Worm (Caenorhabditis elegans) whole organism, L2 larva: Measurements from ENCODE around the gene plpr-1.

Experiments used
- C34F6.9 ChIP-seq: fragments of 150-350 bp; optimal IDR thresholded peaks from 2 replicates; lab custom pipeline; 2014; ENCODE audit warnings: missing biosample characterization, missing genetic modification characterization
- F13H6.1 ChIP-seq: sonication (generic microtip); optimal IDR thresholded peaks from 2 replicates; lab custom pipeline; 2016; ENCODE audit warnings: missing genetic modification characterization, missing compliant biosample characterization
- R02D3.7 ChIP-seq: fragments of 150-350 bp; optimal IDR thresholded peaks from 2 replicates; lab custom pipeline; 2014; ENCODE audit warnings: missing biosample characterization, missing genetic modification characterization
- Y55F3AM.14 ChIP-seq: fragments of 200-800 bp; sonication (Bioruptor generic); optimal IDR thresholded peaks from 2 replicates; lab custom pipeline; 2018; ENCODE audit warnings: mild to moderate bottlenecking, missing genetic modification characterization, missing compliant biosample characterization
- ZK546.5 ChIP-seq: sonication (generic microtip); optimal IDR thresholded peaks from 2 replicates; lab custom pipeline; 2017; ENCODE audit warnings: missing biosample characterization, missing genetic modification characterization
- alr-1 ChIP-seq: fragments of 150-350 bp; optimal IDR thresholded peaks from 2 replicates; lab custom pipeline; 2014; ENCODE audit warnings: missing biosample characterization, missing genetic modification characterization
- aly-2 ChIP-seq: fragments of 150-350 bp; optimal IDR thresholded peaks from 2 replicates; lab custom pipeline; 2014; ENCODE audit warnings: missing biosample characterization, missing genetic modification characterization
- ama-1 ChIP-seq: fragments of 150-350 bp; optimal IDR thresholded peaks from 2 replicates; lab custom pipeline; 2018; ENCODE audit warnings: inconsistent platforms
- blmp-1 ChIP-seq: sonication (generic microtip); optimal IDR thresholded peaks from 2 replicates; lab custom pipeline; 2017; ENCODE audit warnings: missing genetic modification characterization, mild to moderate bottlenecking, missing compliant biosample characterization, antibody characterized with exemption, moderate library complexity; ENCODE audit not compliant: insufficient read depth
- ceh-16 ChIP-seq: fragments of 150-350 bp; optimal IDR thresholded peaks from 2 replicates; lab custom pipeline; 2014; ENCODE audit warnings: missing biosample characterization, missing genetic modification characterization
- ceh-82 ChIP-seq: fragments of 150-350 bp; optimal IDR thresholded peaks from 2 replicates; lab custom pipeline; 2014; ENCODE audit warnings: missing biosample characterization, missing genetic modification characterization
- crh-2 ChIP-seq: sonication (generic microtip); optimal IDR thresholded peaks from 2 replicates; lab custom pipeline; 2017; ENCODE audit warnings: missing biosample characterization, missing genetic modification characterization
- dmd-4 ChIP-seq: sonication (generic microtip); optimal IDR thresholded peaks from 2 replicates; lab custom pipeline; 2017; ENCODE audit warnings: missing biosample characterization, missing genetic modification characterization
- egl-27 ChIP-seq: sonication (generic microtip); optimal IDR thresholded peaks from 3 replicates; lab custom pipeline; 2017; ENCODE audit warnings: missing biosample characterization, missing genetic modification reagents, missing genetic modification characterization
- elt-1 ChIP-seq: fragments of 150-350 bp; optimal IDR thresholded peaks from 2 replicates; lab custom pipeline; 2014; ENCODE audit warnings: missing biosample characterization, missing genetic modification characterization
- elt-3 ChIP-seq: sonication (generic microtip); optimal IDR thresholded peaks from 2 replicates; lab custom pipeline; 2017; ENCODE audit warnings: missing biosample characterization, missing genetic modification characterization
- fos-1 ChIP-seq: fragments of 150-350 bp; optimal IDR thresholded peaks from 2 replicates; lab custom pipeline; 2014; ENCODE audit warnings: missing biosample characterization, missing genetic modification characterization
- gmeb-1 ChIP-seq: fragments of 150-350 bp; optimal IDR thresholded peaks from 2 replicates; lab custom pipeline; 2014; ENCODE audit warnings: missing biosample characterization, missing genetic modification characterization
- lin-11 ChIP-seq: fragments of 150-350 bp; sonication (generic microtip); optimal IDR thresholded peaks from 2 replicates; lab custom pipeline; 2014; ENCODE audit warnings: missing biosample characterization, missing genetic modification characterization, inconsistent platforms, mixed read lengths
- lin-13 ChIP-seq: fragments of 150-350 bp; optimal IDR thresholded peaks from 2 replicates; lab custom pipeline; 2014; ENCODE audit warnings: missing biosample characterization, missing genetic modification reagents, missing genetic modification characterization
- lin-39 ChIP-seq: fragments of 150-350 bp; optimal IDR thresholded peaks from 2 replicates; lab custom pipeline; 2014; ENCODE audit warnings: missing biosample characterization, missing genetic modification reagents, missing genetic modification characterization
- lsy-2 ChIP-seq, 2 experiments: fragments of 150-350 bp in 1 of 2; sonication (generic microtip) in 1 of 2; optimal IDR thresholded peaks; 2 replicates each; lab custom pipeline; 2014 to 2017; ENCODE audit warnings: missing biosample characterization in 2 of 2, missing genetic modification characterization in 2 of 2
- mab-5 ChIP-seq: fragments of 150-350 bp; optimal IDR thresholded peaks from 2 replicates; lab custom pipeline; 2014; ENCODE audit warnings: missing biosample characterization, missing genetic modification characterization
- mbf-1 ChIP-seq: sonication (generic microtip); optimal IDR thresholded peaks from 2 replicates; lab custom pipeline; 2017; ENCODE audit warnings: missing biosample characterization, missing genetic modification characterization
- mdl-1 ChIP-seq, 2 experiments: fragments of 150-350 bp in 1 of 2; sonication (generic microtip) in 1 of 2; optimal IDR thresholded peaks; 2 replicates each; lab custom pipeline; 2017; ENCODE audit warnings: missing biosample characterization in 2 of 2, missing genetic modification characterization in 2 of 2
- nhr-10 ChIP-seq: sonication (generic microtip); optimal IDR thresholded peaks from 2 replicates; lab custom pipeline; 2017; ENCODE audit warnings: missing biosample characterization, missing genetic modification characterization
- nhr-11 ChIP-seq: fragments of 150-350 bp; optimal IDR thresholded peaks from 2 replicates; lab custom pipeline; 2014; ENCODE audit warnings: missing biosample characterization, missing genetic modification characterization
- nhr-12 ChIP-seq: fragments of 150-350 bp; optimal IDR thresholded peaks from 2 replicates; lab custom pipeline; 2014; ENCODE audit warnings: missing biosample characterization, missing genetic modification characterization
- nhr-129 ChIP-seq: fragments of 150-350 bp; optimal IDR thresholded peaks from 2 replicates; lab custom pipeline; 2014; ENCODE audit warnings: missing biosample characterization, missing genetic modification characterization
- nhr-21 ChIP-seq: fragments of 150-350 bp; optimal IDR thresholded peaks from 2 replicates; lab custom pipeline; 2014; ENCODE audit warnings: missing biosample characterization, missing genetic modification characterization
- nhr-23 ChIP-seq: fragments of 150-350 bp; optimal IDR thresholded peaks from 2 replicates; lab custom pipeline; 2014; ENCODE audit warnings: missing biosample characterization, missing genetic modification reagents, missing genetic modification characterization
- nhr-237 ChIP-seq: fragments of 150-350 bp; optimal IDR thresholded peaks from 2 replicates; lab custom pipeline; 2014; ENCODE audit warnings: missing biosample characterization, missing genetic modification characterization
- nhr-25 ChIP-seq: fragments of 150-350 bp; sonication (generic microtip); optimal IDR thresholded peaks from 3 replicates; lab custom pipeline; 2014; ENCODE audit warnings: missing biosample characterization, missing genetic modification characterization
- nhr-6 ChIP-seq: fragments of 150-350 bp; optimal IDR thresholded peaks from 2 replicates; lab custom pipeline; 2014; ENCODE audit warnings: missing biosample characterization, missing genetic modification characterization
- nhr-77 ChIP-seq: fragments of 150-350 bp; optimal IDR thresholded peaks from 2 replicates; lab custom pipeline; 2014; ENCODE audit warnings: missing biosample characterization, missing genetic modification characterization
- peb-1 ChIP-seq: fragments of 150-350 bp; optimal IDR thresholded peaks from 2 replicates; lab custom pipeline; 2014; ENCODE audit warnings: missing biosample characterization, missing genetic modification characterization
- sem-4 ChIP-seq: fragments of 150-350 bp; optimal IDR thresholded peaks from 2 replicates; lab custom pipeline; 2014; ENCODE audit warnings: missing biosample characterization, missing genetic modification reagents, missing genetic modification characterization
- skn-1 ChIP-seq: sonication (generic microtip); optimal IDR thresholded peaks from 2 replicates; lab custom pipeline; 2017; ENCODE audit warnings: missing biosample characterization, missing genetic modification characterization
- sma-3 ChIP-seq: sonication (generic microtip); optimal IDR thresholded peaks from 2 replicates; lab custom pipeline; 2016; ENCODE audit warnings: missing genetic modification reagents, missing genetic modification characterization, missing compliant biosample characterization
- sma-9 ChIP-seq, 2 experiments: fragments of 150-350 bp in 1 of 2; sonication (generic microtip) in 1 of 2; optimal IDR thresholded peaks; 2 replicates each; lab custom pipeline; 2014 to 2016; ENCODE audit warnings: missing genetic modification characterization in 2 of 2, mild to moderate bottlenecking in 1 of 2, missing biosample characterization in 1 of 2, missing compliant biosample characterization in 1 of 2, missing genetic modification reagents in 1 of 2, moderate library complexity in 1 of 2
- snpc-4 ChIP-seq: fragments of 150-350 bp; optimal IDR thresholded peaks from 2 replicates; lab custom pipeline; 2014; ENCODE audit warnings: missing biosample characterization, missing genetic modification characterization
- unc-39 ChIP-seq: fragments of 150-350 bp; optimal IDR thresholded peaks from 2 replicates; lab custom pipeline; 2014; ENCODE audit warnings: missing biosample characterization, missing genetic modification characterization
- unc-55 ChIP-seq: fragments of 150-350 bp; sonication (generic microtip); optimal IDR thresholded peaks from 3 replicates; lab custom pipeline; 2014; ENCODE audit warnings: missing biosample characterization, missing genetic modification reagents, missing genetic modification characterization
- unc-62 ChIP-seq: fragments of 150-350 bp; optimal IDR thresholded peaks from 2 replicates; lab custom pipeline; 2014; ENCODE audit warnings: missing biosample characterization, missing genetic modification reagents, missing genetic modification characterization
- zag-1 ChIP-seq: fragments of 150-350 bp; optimal IDR thresholded peaks from 2 replicates; lab custom pipeline; 2014; ENCODE audit warnings: missing biosample characterization, missing genetic modification characterization
- ztf-1 ChIP-seq: fragments of 200-800 bp; sonication (Bioruptor generic); conservative IDR thresholded peaks from 2 replicates; pipeline ENCODE4 v1.3.6; 2022; ENCODE audit warnings: missing genetic modification characterization, missing compliant biosample characterization
- ztf-11 ChIP-seq: sonication (generic microtip); optimal IDR thresholded peaks from 2 replicates; lab custom pipeline; 2017; ENCODE audit warnings: missing biosample characterization, missing genetic modification characterization
- ztf-4 ChIP-seq: fragments of 150-350 bp; optimal IDR thresholded peaks from 2 replicates; lab custom pipeline; 2014; ENCODE audit warnings: missing biosample characterization, missing genetic modification characterization

Gene plpr-1

ce11 chrII:11205783-11206182, 16.3 kb upstream of the plpr-1 start:
- TF ChIP-seq ceh-16 (tag; lab: Kevin White, UChicago) (peak; percentile 60), blmp-1 (tag; lab: Kevin White, UChicago) (peak; percentile 83), nhr-25 (tag; lab: Kevin White, UChicago) (peak; percentile 77), nhr-237 (tag; lab: Kevin White, UChicago) (no peak), lin-11 (no peak)

- TF ChIP-seq elt-3 (tag; lab: Kevin White, UChicago) (no peak), aly-2 (tag; lab: Kevin White, UChicago) (no peak), Y55F3AM.14 (GFP tag; lab: Kevin White, UChicago) (peak; percentile 58), nhr-10 (peak; percentile 31), crh-2 (tag; lab: Kevin White, UChicago) (peak; percentile 73), nhr-23 (tag; lab: Kevin White, UChicago) (no peak), nhr-237 (tag; lab: Kevin White, UChicago) (peak; percentile 47), C34F6.9 (tag; lab: Kevin White, UChicago) (no peak), zag-1 (peak; percentile 44), mab-5 (tag; lab: Kevin White, UChicago) (peak; percentile 42), nhr-25 (tag; lab: Kevin White, UChicago) (peak; percentile 43), lin-13 (peak; percentile 43), nhr-77 (tag; lab: Kevin White, UChicago) (peak; percentile 58), elt-1 (tag; lab: Kevin White, UChicago) (no peak), sma-9 (GFP tag; optimal IDR thresholded peaks at IDR 0.05; lab: Kevin White, UChicago) (peak; percentile 86), sma-9 (tag; optimal IDR thresholded peaks at IDR 0.05; lab: Kevin White, UChicago) (no peak), nhr-6 (peak; percentile 37), lin-39 (tag; lab: Kevin White, UChicago) (no peak), fos-1 (tag; lab: Kevin White, UChicago) (peak; percentile 86), lin-11 (peak; percentile 34), peb-1 (tag; lab: Kevin White, UChicago) (no peak), lsy-2 (tag; optimal IDR thresholded peaks at IDR 0.05; lab: Kevin White, UChicago) (peak; percentile 60 to 74), sem-4 (tag; lab: Kevin White, UChicago) (no peak), ceh-16 (tag; lab: Kevin White, UChicago) (peak; percentile 66), R02D3.7 (tag; lab: Kevin White, UChicago) (peak; percentile 19), nhr-129 (tag; lab: Kevin White, UChicago) (peak; percentile 46), ama-1 (lab: Kevin White, UChicago) (peak; percentile 97), nhr-11 (tag; lab: Kevin White, UChicago) (no peak), ztf-1 (no peak), nhr-21 (tag; lab: Kevin White, UChicago) (peak; percentile 83), nhr-12 (tag; lab: Kevin White, UChicago) (no peak), unc-55 (GFP tag; lab: Kevin White, UChicago) (peak; percentile 67), mdl-1 (tag; optimal IDR thresholded peaks at IDR 0.05; lab: Kevin White, UChicago) (no peak), F13H6.1 (tag; lab: Kevin White, UChicago) (peak; percentile 59), unc-39 (tag; lab: Kevin White, UChicago) (no peak), mbf-1 (no peak), ceh-82 (tag; lab: Kevin White, UChicago) (peak; percentile 22), alr-1 (tag; lab: Kevin White, UChicago) (no peak), snpc-4 (peak; percentile 99), sma-3 (peak; percentile 86), gmeb-1 (tag; lab: Kevin White, UChicago) (peak; percentile 82), dmd-4 (tag; lab: Kevin White, UChicago) (no peak), egl-27 (peak; percentile 70), ztf-11 (no peak), unc-62 (GFP tag; lab: Kevin White, UChicago) (no peak), skn-1 (tag; lab: Kevin White, UChicago) (no peak), ZK546.5 (tag; lab: Kevin White, UChicago) (no peak), ztf-4 (tag; lab: Kevin White, UChicago) (no peak), blmp-1 (tag; lab: Kevin White, UChicago) (peak; percentile 24)
- TF ChIP-seq, all 48 proteins: peak for 27
Observed at ce11 chrII:11224045-11224481, 2.0 kb downstream of the plpr-1 start.
